Worm (Caenorhabditis elegans) whole organism, L3 larva: ENCODE results near the gene Y67D8C.2.

Experiments used
- R02D3.7 ChIP-seq: fragments of 150-350 bp; optimal IDR thresholded peaks from 2 replicates; lab custom pipeline; 2014; ENCODE audit warnings: missing biosample characterization, missing genetic modification characterization
- ceh-16 ChIP-seq: sonication (generic microtip); optimal IDR thresholded peaks from 2 replicates; lab custom pipeline; 2017; ENCODE audit warnings: missing biosample characterization, missing genetic modification characterization
- daf-12 ChIP-seq: fragments of 150-350 bp; optimal IDR thresholded peaks from 2 replicates; lab custom pipeline; 2014; ENCODE audit warnings: missing biosample characterization, missing genetic modification reagents, missing genetic modification characterization
- egl-5 ChIP-seq: fragments of 150-350 bp; optimal IDR thresholded peaks from 2 replicates; lab custom pipeline; 2017; ENCODE audit warnings: missing biosample characterization, missing genetic modification reagents, missing genetic modification characterization, inconsistent platforms
- elt-1 ChIP-seq: fragments of 150-350 bp; optimal IDR thresholded peaks from 2 replicates; lab custom pipeline; 2014; ENCODE audit warnings: missing biosample characterization, missing genetic modification characterization
- lin-39 ChIP-seq: fragments of 150-350 bp; optimal IDR thresholded peaks from 2 replicates; lab custom pipeline; 2018; ENCODE audit warnings: missing biosample characterization, missing genetic modification reagents, missing genetic modification characterization
- mml-1 ChIP-seq: fragments of 150-350 bp; sonication (generic microtip); optimal IDR thresholded peaks from 3 replicates; lab custom pipeline; 2014; ENCODE audit warnings: missing biosample characterization, missing genetic modification characterization
- sea-2 ChIP-seq: fragments of 150-350 bp; sonication (generic microtip); optimal IDR thresholded peaks from 4 replicates; lab custom pipeline; 2014; ENCODE audit warnings: missing biosample characterization, missing genetic modification reagents, missing genetic modification characterization

The Y67D8C.2 gene

ce11 chrIV:3097019-3097418 lies 24.9 kb downstream of the Y67D8C.2 start:
- TF ChIP-seq elt-1 (tag; lab: Kevin White, UChicago) = peak; percentile 93
- no peak for TF ChIP-seq ceh-16 (tag; lab: Kevin White, UChicago)
- no peak for TF ChIP-seq daf-12

- TF ChIP-seq egl-5 (peak; percentile 60), sea-2 (GFP tag; lab: Kevin White, UChicago) (no peak), lin-39 (tag; lab: Kevin White, UChicago) (peak; percentile 30), R02D3.7 (no peak)
These were observed 29.1 kb downstream of the Y67D8C.2 start for ce11 chrIV:3101208-3101607.

ce11 chrIV:3121060-3121459 lies 49.0 kb downstream of the Y67D8C.2 start:
- no peak for TF ChIP-seq mml-1 (tag; lab: Kevin White, UChicago)
